Worm (Caenorhabditis elegans) whole organism, L4 larva: ENCODE measurements around the gene cpg-19.

ENCODE experiments used
- F10B5.3 ChIP-seq: sonication (generic microtip); optimal IDR thresholded peaks from 2 replicates; lab custom pipeline; 2016; ENCODE audit warnings: mild to moderate bottlenecking, missing genetic modification characterization, missing compliant biosample characterization
- F26F4.8 ChIP-seq: fragments of 200-800 bp; sonication (Bioruptor generic); conservative IDR thresholded peaks from 2 replicates; pipeline ENCODE4 v1.3.6; 2022; ENCODE audit warnings: missing genetic modification characterization, missing compliant biosample characterization
- F49E8.2 ChIP-seq: sonication (generic microtip); optimal IDR thresholded peaks from 2 replicates; lab custom pipeline; 2016; ENCODE audit warnings: missing compliant biosample characterization, mild to moderate bottlenecking, missing genetic modification characterization, borderline replicate concordance
- R02D3.7 ChIP-seq: fragments of 150-350 bp; sonication (generic microtip); optimal IDR thresholded peaks from 3 replicates; lab custom pipeline; 2014; ENCODE audit warnings: missing biosample characterization, missing genetic modification characterization
- T26A8.4 ChIP-seq: fragments of 200-800 bp; sonication (Bioruptor generic); IDR thresholded peaks from 2 replicates; pipeline ENCODE4 v1.3.6; 2022; ENCODE audit warnings: missing genetic modification characterization, missing compliant biosample characterization
- Y105C5A.15 ChIP-seq: fragments of 200-800 bp; sonication (Bioruptor generic); IDR thresholded peaks from 2 replicates; pipeline ENCODE4 v1.3.6; 2022; ENCODE audit warnings: missing genetic modification characterization, missing compliant biosample characterization
- Y48G9A.11 ChIP-seq: fragments of 200-800 bp; sonication (Bioruptor generic); IDR thresholded peaks from 2 replicates; pipeline ENCODE4 v1.3.6; 2022; ENCODE audit warnings: missing genetic modification reagents, missing genetic modification characterization, missing compliant biosample characterization
- Y5F2A.4 ChIP-seq: fragments of 200-800 bp; sonication (Bioruptor generic); optimal IDR thresholded peaks from 2 replicates; lab custom pipeline; 2018; ENCODE audit warnings: mild to moderate bottlenecking, missing genetic modification characterization, missing compliant biosample characterization
- Y75B8A.6 ChIP-seq: fragments of 200-800 bp; sonication (Bioruptor generic); IDR thresholded peaks from 2 replicates; pipeline ENCODE4 v1.3.6; 2022; ENCODE audit warnings: missing genetic modification reagents, missing genetic modification characterization, missing compliant biosample characterization
- ZK337.2 ChIP-seq: fragments of 200-800 bp; sonication (Bioruptor generic); IDR thresholded peaks from 2 replicates; pipeline ENCODE4 v1.3.6; 2022; ENCODE audit warnings: missing genetic modification reagents, missing genetic modification characterization, missing compliant biosample characterization
- aha-1 ChIP-seq: fragments of 150-350 bp; peaks from one replicate; lab custom pipeline; 2014; ENCODE audit warnings: missing biosample characterization, missing genetic modification characterization
- attf-4 ChIP-seq: sonication (generic microtip); optimal IDR thresholded peaks from 3 replicates; lab custom pipeline; 2017; ENCODE audit warnings: missing biosample characterization, missing genetic modification characterization
- ceh-20 ChIP-seq: fragments of 200-800 bp; sonication (Bioruptor generic); IDR thresholded peaks from 2 replicates; pipeline ENCODE4 v1.3.6; 2022; ENCODE audit warnings: missing genetic modification reagents, missing genetic modification characterization, missing compliant biosample characterization
- ceh-44 ChIP-seq: fragments of 200-800 bp; sonication (Bioruptor generic); IDR thresholded peaks from 2 replicates; pipeline ENCODE4 v1.3.6; 2022; ENCODE audit warnings: missing genetic modification reagents, missing genetic modification characterization, missing compliant biosample characterization
- ceh-82 ChIP-seq: sonication (generic microtip); optimal IDR thresholded peaks from 2 replicates; lab custom pipeline; 2017; ENCODE audit warnings: missing biosample characterization, missing genetic modification characterization
- cey-2 ChIP-seq: sonication (generic microtip); optimal IDR thresholded peaks from 3 replicates; lab custom pipeline; 2017; ENCODE audit warnings: missing genetic modification characterization, mild to moderate bottlenecking, missing compliant biosample characterization, antibody characterized with exemption, borderline replicate concordance; ENCODE audit not compliant: insufficient read depth
- ctbp-1 ChIP-seq: fragments of 200-800 bp; sonication (Bioruptor generic); IDR thresholded peaks from 2 replicates; pipeline ENCODE4 v1.3.6; 2022; ENCODE audit warnings: missing genetic modification reagents, missing genetic modification characterization, missing compliant biosample characterization
- daf-12 ChIP-seq: fragments of 150-350 bp; optimal IDR thresholded peaks from 2 replicates; lab custom pipeline; 2014; ENCODE audit warnings: missing biosample characterization, missing genetic modification reagents, missing genetic modification characterization
- gei-8 ChIP-seq: fragments of 200-800 bp; sonication (Bioruptor generic); optimal IDR thresholded peaks from 2 replicates; lab custom pipeline; 2018; ENCODE audit warnings: mild to moderate bottlenecking, missing genetic modification characterization, missing compliant biosample characterization
- hif-1 ChIP-seq, 2 experiments: sonication (generic microtip); optimal IDR thresholded peaks; 2 replicates each; lab custom pipeline; 2016 to 2017; ENCODE audit warnings: missing compliant biosample characterization in 2 of 2, missing genetic modification characterization in 2 of 2, missing genetic modification reagents in 2 of 2, missing genotype in 2 of 2, mild to moderate bottlenecking in 1 of 2
- hmg-1.1 ChIP-seq: fragments of 200-800 bp; sonication (Bioruptor generic); IDR thresholded peaks from 2 replicates; pipeline ENCODE4 v1.3.6; 2022; ENCODE audit warnings: missing genetic modification reagents, missing genetic modification characterization, missing compliant biosample characterization
- lim-7 ChIP-seq: fragments of 200-800 bp; sonication (Bioruptor generic); IDR thresholded peaks from 2 replicates; pipeline ENCODE4 v1.3.6; 2022; ENCODE audit warnings: missing genetic modification characterization, missing compliant biosample characterization
- lin-1 ChIP-seq: fragments of 200-800 bp; sonication (Bioruptor generic); IDR thresholded peaks from 2 replicates; pipeline ENCODE4 v1.3.6; 2022; ENCODE audit warnings: missing genetic modification reagents, missing genetic modification characterization, missing compliant biosample characterization
- lin-13 ChIP-seq: fragments of 150-350 bp; optimal IDR thresholded peaks from 2 replicates; lab custom pipeline; 2014; ENCODE audit warnings: missing biosample characterization, missing genetic modification reagents, missing genetic modification characterization
- lin-38 ChIP-seq: fragments of 200-800 bp; sonication (Bioruptor generic); IDR thresholded peaks from 2 replicates; pipeline ENCODE4 v1.3.6; 2022; ENCODE audit warnings: missing genetic modification reagents, missing genetic modification characterization, missing compliant biosample characterization
- lir-3 ChIP-seq: sonication (generic microtip); optimal IDR thresholded peaks from 2 replicates; lab custom pipeline; 2016; ENCODE audit warnings: mild to moderate bottlenecking, missing genetic modification characterization, missing compliant biosample characterization
- lsy-2 ChIP-seq, 2 experiments: fragments of 150-350 bp in 1 of 2; sonication (generic microtip) in 1 of 2; optimal IDR thresholded peaks; 2 replicates each; lab custom pipeline; 2014 to 2017; ENCODE audit warnings: missing biosample characterization in 2 of 2, missing genetic modification characterization in 2 of 2
- madf-5 ChIP-seq, 2 experiments: fragments of 200-800 bp; sonication (Bioruptor generic); IDR thresholded peaks; 2 replicates each; pipeline ENCODE4 v1.3.6; 2022; ENCODE audit warnings: missing compliant biosample characterization in 2 of 2, missing genetic modification characterization in 2 of 2
- madf-9 ChIP-seq: fragments of 200-800 bp; sonication (Bioruptor generic); conservative IDR thresholded peaks from 2 replicates; pipeline ENCODE4 v1.3.6; 2022; ENCODE audit warnings: missing genetic modification reagents, missing genetic modification characterization, missing compliant biosample characterization
- mes-2 ChIP-seq: sonication (generic microtip); optimal IDR thresholded peaks from 2 replicates; lab custom pipeline; 2016; ENCODE audit warnings: missing genotype, mild to moderate bottlenecking, missing genetic modification characterization, missing compliant biosample characterization; ENCODE audit not compliant: poor library complexity, severe bottlenecking
- mxl-3 ChIP-seq: fragments of 200-800 bp; sonication (Bioruptor generic); optimal IDR thresholded peaks from 2 replicates; lab custom pipeline; 2018; ENCODE audit warnings: mild to moderate bottlenecking, missing genetic modification characterization, missing compliant biosample characterization
- nhr-102 ChIP-seq: sonication (generic microtip); optimal IDR thresholded peaks from 2 replicates; lab custom pipeline; 2016; ENCODE audit warnings: mild to moderate bottlenecking, missing genetic modification characterization, moderate library complexity, missing compliant biosample characterization
- nhr-41 ChIP-seq: fragments of 200-800 bp; sonication (Bioruptor generic); IDR thresholded peaks from 2 replicates; pipeline ENCODE4 v1.3.6; 2022; ENCODE audit warnings: missing genetic modification reagents, missing genetic modification characterization, missing compliant biosample characterization
- nhr-48 ChIP-seq: sonication (generic microtip); optimal IDR thresholded peaks from 2 replicates; lab custom pipeline; 2016; ENCODE audit warnings: mild to moderate bottlenecking, missing genetic modification characterization, missing compliant biosample characterization
- nhr-76 ChIP-seq: fragments of 150-350 bp; optimal IDR thresholded peaks from 2 replicates; lab custom pipeline; 2014; ENCODE audit warnings: missing biosample characterization, missing genetic modification characterization
- nhr-77 ChIP-seq: fragments of 150-350 bp; optimal IDR thresholded peaks from 2 replicates; lab custom pipeline; 2014; ENCODE audit warnings: missing biosample characterization, missing genetic modification characterization
- php-3 ChIP-seq: fragments of 200-800 bp; sonication (Bioruptor generic); IDR thresholded peaks from 2 replicates; pipeline ENCODE4 v1.3.6; 2022; ENCODE audit warnings: missing genetic modification reagents, missing genetic modification characterization, missing compliant biosample characterization
- rbr-2 ChIP-seq: sonication (generic microtip); optimal IDR thresholded peaks from 2 replicates; lab custom pipeline; 2016; ENCODE audit warnings: missing genotype, missing genetic modification characterization, missing compliant biosample characterization
- set-16 ChIP-seq: fragments of 200-800 bp; sonication (Bioruptor generic); IDR thresholded peaks from 2 replicates; pipeline ENCODE4 v1.3.6; 2022; ENCODE audit warnings: missing genetic modification reagents, missing genetic modification characterization, missing compliant biosample characterization
- snpc-1.2 ChIP-seq: fragments of 200-800 bp; sonication (Bioruptor generic); IDR thresholded peaks from 2 replicates; pipeline ENCODE4 v1.3.6; 2022; ENCODE audit warnings: missing genetic modification reagents, missing genetic modification characterization, missing compliant biosample characterization
- spr-1 ChIP-seq: sonication (generic microtip); optimal IDR thresholded peaks from 2 replicates; lab custom pipeline; 2016; ENCODE audit warnings: mild to moderate bottlenecking, missing genetic modification characterization, missing compliant biosample characterization
- spr-3 ChIP-seq: fragments of 200-800 bp; sonication (Bioruptor generic); optimal IDR thresholded peaks from 2 replicates; lab custom pipeline; 2018; ENCODE audit warnings: mild to moderate bottlenecking, missing genetic modification characterization, missing compliant biosample characterization
- tag-97 ChIP-seq: fragments of 200-800 bp; sonication (Bioruptor generic); IDR thresholded peaks from 2 replicates; pipeline ENCODE4 v1.3.6; 2022; ENCODE audit warnings: missing genetic modification characterization, missing compliant biosample characterization
- unc-130 ChIP-seq: sonication (generic microtip); optimal IDR thresholded peaks from 2 replicates; lab custom pipeline; 2016; ENCODE audit warnings: missing genetic modification reagents, missing genetic modification characterization, missing compliant biosample characterization
- unc-39 ChIP-seq: sonication (generic microtip); optimal IDR thresholded peaks from 2 replicates; lab custom pipeline; 2017; ENCODE audit warnings: missing biosample characterization, missing genetic modification characterization
- unc-62 ChIP-seq, 3 experiments: fragments of 150-350 bp in 1 of 3; sonication (generic microtip); optimal IDR thresholded peaks in 2 of 3; peaks in 1 of 3; 1 replicate in 1 of 3; 2 replicates in 2 of 3; lab custom pipeline; 2014 to 2017; ENCODE audit warnings: missing biosample characterization in 3 of 3, missing genetic modification characterization in 3 of 3, missing genetic modification reagents in 3 of 3, missing genotype in 1 of 3
- vab-7 ChIP-seq: fragments of 200-800 bp; sonication (Bioruptor generic); IDR thresholded peaks from 2 replicates; pipeline ENCODE4 v1.3.6; 2022; ENCODE audit warnings: missing genetic modification reagents, missing genetic modification characterization, missing compliant biosample characterization
- zfp-3 ChIP-seq: fragments of 200-800 bp; sonication (Bioruptor generic); conservative IDR thresholded peaks from 2 replicates; pipeline ENCODE4 v1.3.6; 2022; ENCODE audit warnings: missing genetic modification reagents, missing genetic modification characterization, missing compliant biosample characterization
- zip-11 ChIP-seq: fragments of 200-800 bp; sonication (Bioruptor generic); IDR thresholded peaks from 2 replicates; pipeline ENCODE4 v1.3.6; 2022; ENCODE audit warnings: missing genetic modification characterization, missing compliant biosample characterization
- ztf-7 ChIP-seq: fragments of 150-350 bp; optimal IDR thresholded peaks from 2 replicates; lab custom pipeline; 2014; ENCODE audit warnings: missing biosample characterization, missing genetic modification characterization

The cpg-19 gene

DNA sequence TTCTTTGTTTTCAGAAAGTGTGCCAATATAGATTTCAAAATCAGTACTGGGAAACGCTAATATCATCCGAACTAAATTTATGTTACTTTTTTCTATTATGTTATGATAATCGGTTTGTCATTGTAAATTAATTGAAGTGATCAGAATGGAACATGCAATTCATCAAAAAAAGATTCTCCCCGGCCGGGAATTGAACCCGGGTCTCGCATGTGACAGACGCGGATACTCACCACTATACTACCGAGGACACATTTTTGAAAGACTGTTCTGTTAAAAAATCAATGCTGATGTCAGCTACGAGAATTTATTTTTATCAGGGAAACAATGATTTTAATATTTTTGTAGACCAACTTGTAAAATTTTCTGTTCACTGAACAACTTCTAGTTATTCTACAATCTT is 2.4 kb upstream of the cpg-19 start (continued):
- peak; percentile 84 for TF ChIP-seq lim-7 (GFP tag; lab: Robert Waterston, UW)
- peak; percentile 79 for TF ChIP-seq aha-1
- TF ChIP-seq T26A8.4: peak; percentile 49; the same call in 1 of the 2 replicates
- peak; percentile 45 for TF ChIP-seq lir-3 (tag; lab: Kevin White, UChicago)
- peak; percentile 13 for TF ChIP-seq ztf-7
- peak; percentile 55 for TF ChIP-seq Y48G9A.11 (GFP tag; lab: Robert Waterston, UW)
- TF ChIP-seq lin-38 (GFP tag; lab: Robert Waterston, UW): peak; percentile 71
- peak in 1 of 2 experiments; percentile 26 for TF ChIP-seq hif-1 (tag; optimal IDR thresholded peaks at IDR 0.05; lab: Kevin White, UChicago)
- peak; percentile 64; the same call in 1 of the 2 replicates for TF ChIP-seq nhr-41 (GFP tag; lab: Robert Waterston, UW)
- TF ChIP-seq nhr-77: no peak
- peak; percentile 51 for TF ChIP-seq nhr-48 (tag; lab: Kevin White, UChicago)
- TF ChIP-seq F49E8.2 (tag; lab: Kevin White, UChicago): peak; percentile 33
- TF ChIP-seq ZK337.2: no peak
- TF ChIP-seq mxl-3 (GFP tag; lab: Kevin White, UChicago): no peak
- no peak for TF ChIP-seq ceh-82
- TF ChIP-seq Y75B8A.6 (GFP tag; lab: Robert Waterston, UW): no peak
- TF ChIP-seq php-3 (GFP tag; lab: Robert Waterston, UW): peak; percentile 17; the same call in 1 of the 2 replicates
- peak in 1 of 2 experiments; percentile 78; a peak in 1 of 4 replicates for TF ChIP-seq madf-5 (GFP tag; IDR thresholded peaks at IDR 0.05; lab: Robert Waterston, UW)
- no peak for TF ChIP-seq spr-3 (GFP tag; lab: Kevin White, UChicago)
- TF ChIP-seq unc-62 (GFP tag; optimal IDR thresholded peaks at IDR 0.05 in 1 of 2; lab: Kevin White, UChicago): no peak
- no peak for TF ChIP-seq unc-62 (tag; optimal IDR thresholded peaks at IDR 0.05; lab: Kevin White, UChicago)
- TF ChIP-seq attf-4 (tag; lab: Kevin White, UChicago): no peak
- peak; percentile 30 for TF ChIP-seq gei-8 (GFP tag; lab: Kevin White, UChicago)
- peak; percentile 60; the same call in 1 of the 2 replicates for TF ChIP-seq madf-9 (GFP tag; lab: Robert Waterston, UW)
- no peak for TF ChIP-seq daf-12 (tag; lab: Kevin White, UChicago)
- no peak for TF ChIP-seq nhr-76 (tag; lab: Kevin White, UChicago)
- TF ChIP-seq Y5F2A.4 (GFP tag; lab: Kevin White, UChicago): no peak
- TF ChIP-seq F10B5.3: peak; percentile 17
- TF ChIP-seq R02D3.7 (tag; lab: Kevin White, UChicago): no peak
- TF ChIP-seq rbr-2 (tag; lab: Kevin White, UChicago): no peak
- TF ChIP-seq tag-97 (GFP tag; lab: Robert Waterston, UW): no peak
- peak; percentile 83 for TF ChIP-seq snpc-1.2 (GFP tag; lab: Robert Waterston, UW)
- no peak for TF ChIP-seq unc-39 (tag; lab: Kevin White, UChicago)
- peak; percentile 54 for TF ChIP-seq unc-130 (GFP tag; lab: Kevin White, UChicago)
- peak; percentile 78 for TF ChIP-seq ctbp-1 (GFP tag; lab: Robert Waterston, UW)
- TF ChIP-seq set-16: no peak
- no peak for TF ChIP-seq zfp-3 (GFP tag; lab: Robert Waterston, UW)
- TF ChIP-seq F26F4.8 (GFP tag; lab: Robert Waterston, UW): peak; percentile 74
- no peak for TF ChIP-seq cey-2 (tag; lab: Kevin White, UChicago)
- TF ChIP-seq Y105C5A.15 (GFP tag; lab: Robert Waterston, UW): 0 out of 2 replicates have a peak, but pooled peaks have one; percentile 15
- peak; percentile 69 for TF ChIP-seq vab-7
- TF ChIP-seq mes-2 (tag; lab: Kevin White, UChicago): peak; percentile 44
- no peak for TF ChIP-seq lsy-2 (tag; optimal IDR thresholded peaks at IDR 0.05; lab: Kevin White, UChicago)
- no peak for TF ChIP-seq lin-1 (GFP tag; lab: Robert Waterston, UW)
- peak; percentile 32 for TF ChIP-seq nhr-102 (tag; lab: Kevin White, UChicago)
- peak; percentile 15 for TF ChIP-seq spr-1 (tag; lab: Kevin White, UChicago)
- TF ChIP-seq ceh-20: peak; percentile 59; the same call in 1 of the 2 replicates
- peak; percentile 53 for TF ChIP-seq lin-13
- no peak for TF ChIP-seq zip-11 (GFP tag; lab: Robert Waterston, UW)
- TF ChIP-seq ceh-44 (GFP tag; lab: Robert Waterston, UW): 0 out of 2 replicates have a peak, but pooled peaks have one; percentile 29
- 0 out of 2 replicates have a peak, but pooled peaks have one; percentile 23 for TF ChIP-seq hmg-1.1
